Worm (Caenorhabditis elegans) whole organism, mixed stage, embryonic: ENCODE measurements around the gene nfi-1.

ENCODE experiments used
- blmp-1 ChIP-seq: fragments of 150-350 bp; optimal IDR thresholded peaks from 2 replicates; lab custom pipeline; 2014; ENCODE audit warnings: missing biosample characterization, missing genetic modification characterization
- ceh-39 ChIP-seq: fragments of 150-350 bp; optimal IDR thresholded peaks from 2 replicates; lab custom pipeline; 2014; ENCODE audit warnings: missing biosample characterization, missing genetic modification characterization
- ceh-83 ChIP-seq: fragments of 200-800 bp; sonication (Bioruptor generic); optimal IDR thresholded peaks from 2 replicates; lab custom pipeline; 2018; ENCODE audit warnings: mild to moderate bottlenecking, missing genetic modification characterization, missing compliant biosample characterization
- elt-1 ChIP-seq: sonication (generic microtip); optimal IDR thresholded peaks from 2 replicates; lab custom pipeline; 2017; ENCODE audit warnings: missing genetic modification characterization, mild to moderate bottlenecking, missing compliant biosample characterization, antibody characterized with exemption, moderate library complexity, borderline replicate concordance; ENCODE audit not compliant: insufficient read depth
- elt-3 ChIP-seq: fragments of 150-350 bp; optimal IDR thresholded peaks from 2 replicates; lab custom pipeline; 2014; ENCODE audit warnings: missing biosample characterization, missing genetic modification characterization
- nhr-76 ChIP-seq: sonication (generic microtip); optimal IDR thresholded peaks from 2 replicates; lab custom pipeline; 2017; ENCODE audit warnings: missing biosample characterization, missing genetic modification characterization
- sem-2 ChIP-seq: fragments of 200-800 bp; sonication (Bioruptor generic); optimal IDR thresholded peaks from 2 replicates; lab custom pipeline; 2018; ENCODE audit warnings: mild to moderate bottlenecking, missing genetic modification characterization, missing compliant biosample characterization
- zip-8 ChIP-seq: fragments of 150-350 bp; optimal IDR thresholded peaks from 2 replicates; lab custom pipeline; 2014; ENCODE audit warnings: missing biosample characterization, missing genetic modification characterization

- TF ChIP-seq elt-3 (no peak), blmp-1 (tag; lab: Kevin White, UChicago) (no peak), elt-1 (tag; lab: Kevin White, UChicago) (no peak), ceh-83 (no peak), ceh-39 (no peak), zip-8 (tag; lab: Kevin White, UChicago) (no peak), nhr-76 (tag; lab: Kevin White, UChicago) (no peak), sem-2 (GFP tag; lab: Kevin White, UChicago) (no peak)
These were observed 22.9 kb downstream of the nfi-1 start for ce11 chrII:7560844-7561243.
